Worm (Caenorhabditis elegans): ENCODE results near the gene clec-230.

clec-230 gene

ce11 chrV:15347292-15347691 lies 1.7 kb downstream of the clec-230 start, which contains the start of gene C29F3.3:
Gene C29F3.3 (minus strand): TSS chrV:15347392.
- TF ChIP-seq ztf-29 (GFP tag; IDR thresholded peaks at IDR 0.05) (no peak), tab-1 (GFP tag; IDR thresholded peaks at IDR 0.05) (no peak), flt-1 (GFP tag; IDR thresholded peaks at IDR 0.05) (no peak), ztf-23 (GFP tag; IDR thresholded peaks at IDR 0.05) (no peak), med-1 (GFP tag; optimal IDR thresholded peaks at IDR 0.05; ENCODE audit: insufficient read depth) (no peak), ref-1 (GFP tag; conservative IDR thresholded peaks at IDR 0.05) (no peak), T22C8.4 (GFP tag; IDR thresholded peaks at IDR 0.05) (no peak), cog-1 (tag; optimal IDR thresholded peaks at IDR 0.05) (no peak), klf-2 (GFP tag; conservative IDR thresholded peaks at IDR 0.05) (no peak)

ce11 chrV:15344481-15344880 lies 4.5 kb downstream of the clec-230 start, which contains the start of gene wrt-8:
Gene wrt-8 (minus strand): TSS chrV:15344581.
- no peak for TF ChIP-seq tab-1 (GFP tag; IDR thresholded peaks at IDR 0.05)
- no peak for TF ChIP-seq ztf-29 (GFP tag; IDR thresholded peaks at IDR 0.05)
- TF ChIP-seq med-1 (GFP tag; optimal IDR thresholded peaks at IDR 0.05; ENCODE audit: insufficient read depth), result no peak
- no peak for TF ChIP-seq klf-2 (GFP tag; conservative IDR thresholded peaks at IDR 0.05)
- TF ChIP-seq cog-1 (tag; optimal IDR thresholded peaks at IDR 0.05), result no peak

ce11 chrV:15341404-15341803 lies 7.5 kb downstream of the clec-230 start, which contains the start of gene clec-229:
Gene clec-229 (minus strand): TSS chrV:15341504.
- TF ChIP-seq cog-1 (tag; optimal IDR thresholded peaks at IDR 0.05) (no peak), med-1 (GFP tag; optimal IDR thresholded peaks at IDR 0.05; ENCODE audit: insufficient read depth) (no peak), ztf-23 (GFP tag; IDR thresholded peaks at IDR 0.05) (no peak), T22C8.4 (GFP tag; IDR thresholded peaks at IDR 0.05) (no peak), klf-2 (GFP tag; conservative IDR thresholded peaks at IDR 0.05) (no peak), ztf-29 (GFP tag; IDR thresholded peaks at IDR 0.05) (no peak), ref-1 (GFP tag; conservative IDR thresholded peaks at IDR 0.05) (no peak), tab-1 (GFP tag; IDR thresholded peaks at IDR 0.05) (no peak), flt-1 (GFP tag; IDR thresholded peaks at IDR 0.05) (no peak)

- TF ChIP-seq ztf-29 (GFP tag; IDR thresholded peaks at IDR 0.05) (no peak), med-1 (GFP tag; optimal IDR thresholded peaks at IDR 0.05; ENCODE audit: insufficient read depth) (no peak), cog-1 (tag; optimal IDR thresholded peaks at IDR 0.05) (no peak), ref-1 (GFP tag; conservative IDR thresholded peaks at IDR 0.05) (no peak), flt-1 (GFP tag; IDR thresholded peaks at IDR 0.05) (no peak), klf-2 (GFP tag; conservative IDR thresholded peaks at IDR 0.05) (no peak), ztf-23 (GFP tag; IDR thresholded peaks at IDR 0.05) (no peak), tab-1 (GFP tag; IDR thresholded peaks at IDR 0.05) (no peak)
These were observed 9.6 kb downstream of the clec-230 start, which contains the start of gene clec-228 for ce11 chrV:15339363-15339762. Gene clec-228 (minus strand): TSS chrV:15339463.

DNA sequence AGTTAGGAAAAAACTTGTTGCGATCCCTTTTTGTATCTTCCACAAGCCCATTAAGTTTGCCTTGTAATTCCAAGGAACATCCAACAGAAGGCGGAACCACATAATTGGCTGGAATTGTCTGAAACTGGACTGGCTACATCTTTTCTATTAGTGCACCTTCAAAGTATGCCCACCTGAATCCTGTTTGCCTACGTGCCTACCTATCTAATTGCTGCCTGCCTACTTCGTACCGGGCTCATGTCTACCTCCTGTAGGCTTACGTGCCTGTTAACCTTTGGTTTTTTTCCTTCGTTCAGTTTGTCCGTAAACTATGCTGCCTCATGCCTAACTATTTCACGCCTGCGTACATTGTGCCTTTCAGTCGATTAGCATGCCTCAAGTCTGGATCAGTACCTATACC lies 11.5 kb downstream of the clec-230 start, which contains the start of gene wrt-7:
Gene wrt-7, minus strand, starts transcription at position 101 of the 400 bp plus-strand sequence.
- TF ChIP-seq ref-1 (GFP tag; conservative IDR thresholded peaks at IDR 0.05) (no peak), T22C8.4 (GFP tag; IDR thresholded peaks at IDR 0.05) (no peak), ztf-23 (GFP tag; IDR thresholded peaks at IDR 0.05) (no peak), flt-1 (GFP tag; IDR thresholded peaks at IDR 0.05) (no peak), ztf-29 (GFP tag; IDR thresholded peaks at IDR 0.05) (no peak), tab-1 (GFP tag; IDR thresholded peaks at IDR 0.05) (no peak), med-1 (GFP tag; optimal IDR thresholded peaks at IDR 0.05; ENCODE audit: insufficient read depth) (no peak), cog-1 (tag; optimal IDR thresholded peaks at IDR 0.05) (no peak), klf-2 (GFP tag; conservative IDR thresholded peaks at IDR 0.05) (no peak)

- TF ChIP-seq ztf-23 (GFP tag; IDR thresholded peaks at IDR 0.05) (no peak), med-1 (GFP tag; optimal IDR thresholded peaks at IDR 0.05; ENCODE audit: insufficient read depth) (no peak), klf-2 (GFP tag; conservative IDR thresholded peaks at IDR 0.05) (no peak), T22C8.4 (GFP tag; IDR thresholded peaks at IDR 0.05) (no peak)
These were observed 16.1 kb downstream of the clec-230 start, which contains the start of gene srw-113 for ce11 chrV:15332851-15333250. Gene srw-113 (plus strand): TSS chrV:15333151.

ce11 chrV:15330314-15330713 lies 18.6 kb downstream of the clec-230 start, which contains the start of gene srh-295:
Gene srh-295 (plus strand): TSS chrV:15330614.
- TF ChIP-seq klf-2 (GFP tag; conservative IDR thresholded peaks at IDR 0.05) (no peak), ztf-29 (GFP tag; IDR thresholded peaks at IDR 0.05) (no peak), ref-1 (GFP tag; conservative IDR thresholded peaks at IDR 0.05) (no peak), flt-1 (GFP tag; IDR thresholded peaks at IDR 0.05) (no peak), T22C8.4 (GFP tag; IDR thresholded peaks at IDR 0.05) (no peak), ztf-23 (GFP tag; IDR thresholded peaks at IDR 0.05) (no peak), med-1 (GFP tag; optimal IDR thresholded peaks at IDR 0.05; ENCODE audit: insufficient read depth) (no peak), cog-1 (tag; optimal IDR thresholded peaks at IDR 0.05) (no peak), tab-1 (GFP tag; IDR thresholded peaks at IDR 0.05) (no peak)

ce11 chrV:15327745-15328447 lies 21.0 kb downstream of the clec-230 start, which contains the start of gene ZK1037.6:
Gene ZK1037.6 (minus strand): TSS chrV:15327795.
- TF ChIP-seq cog-1 (tag; optimal IDR thresholded peaks at IDR 0.05), result no peak
- no peak for TF ChIP-seq tab-1 (GFP tag; IDR thresholded peaks at IDR 0.05)
- no peak for TF ChIP-seq T22C8.4 (GFP tag; IDR thresholded peaks at IDR 0.05)
- TF ChIP-seq klf-2 (GFP tag; conservative IDR thresholded peaks at IDR 0.05), result no peak
- TF ChIP-seq flt-1 (GFP tag; IDR thresholded peaks at IDR 0.05), result no peak
- TF ChIP-seq ztf-29 (GFP tag; IDR thresholded peaks at IDR 0.05), result no peak
- TF ChIP-seq ref-1 (GFP tag; conservative IDR thresholded peaks at IDR 0.05), result no peak
- TF ChIP-seq med-1 (GFP tag; optimal IDR thresholded peaks at IDR 0.05; ENCODE audit: insufficient read depth), result no peak

- no peak for TF ChIP-seq ztf-29 (GFP tag; IDR thresholded peaks at IDR 0.05)
- TF ChIP-seq T22C8.4 (GFP tag; IDR thresholded peaks at IDR 0.05), result no peak
- TF ChIP-seq flt-1 (GFP tag; IDR thresholded peaks at IDR 0.05), result no peak
- TF ChIP-seq med-1 (GFP tag; optimal IDR thresholded peaks at IDR 0.05; ENCODE audit: insufficient read depth), result no peak
- TF ChIP-seq cog-1 (tag; optimal IDR thresholded peaks at IDR 0.05), result no peak
- TF ChIP-seq ztf-23 (GFP tag; IDR thresholded peaks at IDR 0.05), result no peak
- no peak for TF ChIP-seq klf-2 (GFP tag; conservative IDR thresholded peaks at IDR 0.05)
- no peak for TF ChIP-seq ref-1 (GFP tag; conservative IDR thresholded peaks at IDR 0.05)
- TF ChIP-seq tab-1 (GFP tag; IDR thresholded peaks at IDR 0.05), result no peak
These were observed 25.5 kb downstream of the clec-230 start for ce11 chrV:15323417-15323816.
